Fruit fly (Drosophila melanogaster): ENCODE measurements around the gene alpha-Man-Ib.

The alpha-Man-Ib gene

dm6 chr3R:29124128-29124527 is 11.5 kb upstream of the alpha-Man-Ib start (continued):
- TF ChIP-seq CG2116 (GFP tag; optimal IDR thresholded peaks at IDR 0.05) (no peak), onecut (GFP tag; IDR thresholded peaks at IDR 0.05) (peak; percentile 59), CG18011 (GFP tag; optimal IDR thresholded peaks at IDR 0.05) (no peak), CG7372 (GFP tag; IDR thresholded peaks at IDR 0.05) (peak; percentile 24; the same call in 1 of the 2 replicates), Myb (GFP tag; optimal IDR thresholded peaks at IDR 0.05) (peak; percentile 43), nom (GFP tag; optimal IDR thresholded peaks at IDR 0.05) (no peak), CG11398 (GFP tag; optimal IDR thresholded peaks at IDR 0.05) (peak; percentile 34), esg (GFP tag; conservative IDR thresholded peaks at IDR 0.05) (peak; percentile 44; the same call in 1 of the 2 replicates), wek (GFP tag; optimal IDR thresholded peaks at IDR 0.05) (peak; percentile 54), Ets65A (GFP tag) (peak; percentile 94), amos (GFP tag; IDR thresholded peaks at IDR 0.05; ENCODE audit: partially characterized antibody) (no peak), CG11560 (tag; IDR thresholded peaks at IDR 0.05) (0 out of 3 replicates have a peak, but pooled peaks have one; percentile 37), B-H1 (GFP tag; IDR thresholded peaks at IDR 0.05) (peak; percentile 50), btn (GFP tag; optimal IDR thresholded peaks at IDR 0.05) (peak; percentile 17), CG10366 (GFP tag; IDR thresholded peaks at IDR 0.05) (peak; percentile 79), zen2 (GFP tag; IDR thresholded peaks at IDR 0.05; ENCODE audit: partially characterized antibody) (no peak), mld (GFP tag; IDR thresholded peaks at IDR 0.05; ENCODE audit: partially characterized antibody) (no peak), croc (GFP tag; conservative IDR thresholded peaks at IDR 0.05) (peak; percentile 51; the same call in 2 of the 3 replicates), CG8359 (GFP tag; optimal IDR thresholded peaks at IDR 0.05; ENCODE audit: borderline replicate concordance) (peak; percentile 13), CG31365 (tag; optimal IDR thresholded peaks at IDR 0.05) (peak; percentile 89), Fer3 (tag; optimal IDR thresholded peaks at IDR 0.05) (peak; percentile 69), CG14050 (GFP tag; IDR thresholded peaks at IDR 0.05) (peak; percentile 60), CG7745 (tag; optimal IDR thresholded peaks at IDR 0.05) (no peak), CG13424 (tag; optimal IDR thresholded peaks at IDR 0.05) (peak; percentile 53), ERR (GFP tag; optimal IDR thresholded peaks at IDR 0.05) (no peak), stc (GFP tag; IDR thresholded peaks at IDR 0.05) (peak; percentile 72), CG1602 (GFP tag; optimal IDR thresholded peaks at IDR 0.05) (peak; percentile 57), CG2678 (tag; optimal IDR thresholded peaks at IDR 0.05) (peak; percentile 72), tna (GFP tag; IDR thresholded peaks at IDR 0.05; ENCODE audit: partially characterized antibody) (no peak), CG10321 (GFP tag; IDR thresholded peaks at IDR 0.05) (no peak; the same call in 1 of the 2 replicates), CG4820 (GFP tag; optimal IDR thresholded peaks at IDR 0.05) (peak; percentile 49), emc (GFP tag; optimal IDR thresholded peaks at IDR 0.05) (peak; percentile 31), ro (GFP tag; IDR thresholded peaks at IDR 0.05) (no peak), CG12744 (GFP tag; optimal IDR thresholded peaks at IDR 0.05) (no peak), Gug (GFP tag; IDR thresholded peaks at IDR 0.05) (peak; percentile 79), CG30020 (tag; optimal IDR thresholded peaks at IDR 0.05) (no peak), CG2120 (GFP tag; optimal IDR thresholded peaks at IDR 0.05) (peak; percentile 71), CG8388 (GFP tag; optimal IDR thresholded peaks at IDR 0.05) (peak; percentile 71), vfl (GFP tag; optimal IDR thresholded peaks at IDR 0.05) (no peak), ci (GFP tag; IDR thresholded peaks at IDR 0.05) (peak; percentile 81), CG42726 (GFP tag; IDR thresholded peaks at IDR 0.05; ENCODE audit: partially characterized antibody) (no peak), lola (GFP tag; optimal IDR thresholded peaks at IDR 0.05) (peak in 1 of 3 experiments; percentile 34), grau (tag; optimal IDR thresholded peaks at IDR 0.05) (peak; percentile 96), CG4854 (GFP tag; optimal IDR thresholded peaks at IDR 0.05) (no peak), CG13624 (GFP tag; optimal IDR thresholded peaks at IDR 0.05) (peak; percentile 14), CG13775 (GFP tag; optimal IDR thresholded peaks at IDR 0.05) (peak; percentile 43), nau (GFP tag; optimal IDR thresholded peaks at IDR 0.05) (no peak), Bdp1 (GFP tag; optimal IDR thresholded peaks at IDR 0.05) (peak; percentile 35), Nf-YC (tag; optimal IDR thresholded peaks at IDR 0.05) (no peak), ttk (GFP tag; IDR thresholded peaks at IDR 0.05) (peak; percentile 73), C15 (GFP tag; IDR thresholded peaks at IDR 0.05) (no peak)
